Fruit fly (Drosophila melanogaster): Measurements from ENCODE around the gene Past1.

Gene Past1

dm6 chr3R:12704861-12705260, 7.7 kb downstream of the Past1 start, which contains the start of gene CG12279:
CG12279 (plus strand) TSS chr3R:12705094.
- TF ChIP-seq CG8924 (tag; optimal IDR thresholded peaks at IDR 0.05), result no peak
- TF ChIP-seq Dp (GFP tag; optimal IDR thresholded peaks at IDR 0.05), result peak; percentile 53
- TF ChIP-seq Rx (GFP tag; IDR thresholded peaks at IDR 0.05), result no peak
- no peak for TF ChIP-seq B-H1 (GFP tag; IDR thresholded peaks at IDR 0.05)
- no peak for TF ChIP-seq B-H2 (GFP tag; optimal IDR thresholded peaks at IDR 0.05)
- peak; percentile 44; the same call in 1 of the 2 replicates for TF ChIP-seq MBD-R2 (GFP tag; IDR thresholded peaks at IDR 0.05)
- no peak for TF ChIP-seq bab2 (GFP tag; optimal IDR thresholded peaks at IDR 0.05)
- no peak for TF ChIP-seq sug (tag; optimal IDR thresholded peaks at IDR 0.05)
- no peak for TF ChIP-seq wek (GFP tag; optimal IDR thresholded peaks at IDR 0.05)
- no peak for TF ChIP-seq Elba2 (GFP tag; optimal IDR thresholded peaks at IDR 0.05)
- no peak for TF ChIP-seq CG8944 (GFP tag; optimal IDR thresholded peaks at IDR 0.05)
- no peak for TF ChIP-seq al (GFP tag; IDR thresholded peaks at IDR 0.05)
- TF ChIP-seq Myb (GFP tag; optimal IDR thresholded peaks at IDR 0.05), result peak; percentile 85
- TF ChIP-seq Hr39 (optimal IDR thresholded peaks at IDR 0.05), result no peak
- TF ChIP-seq CG9797 (GFP tag; optimal IDR thresholded peaks at IDR 0.05), result peak; percentile 40
- TF ChIP-seq CG30020 (tag; optimal IDR thresholded peaks at IDR 0.05), result no peak
- no peak for TF ChIP-seq CG2889 (GFP tag; IDR thresholded peaks at IDR 0.05)
- no peak for TF ChIP-seq bigmax (GFP tag; optimal IDR thresholded peaks at IDR 0.05)
- TF ChIP-seq unc-4 (GFP tag; IDR thresholded peaks at IDR 0.05; ENCODE audit: partially characterized antibody), result no peak
- no peak for TF ChIP-seq CG1792 (GFP tag; optimal IDR thresholded peaks at IDR 0.05)
- no peak for TF ChIP-seq CG17912 (GFP tag; optimal IDR thresholded peaks at IDR 0.05)
- no peak for TF ChIP-seq CG3065 (GFP tag; optimal IDR thresholded peaks at IDR 0.05)
- TF ChIP-seq Blimp-1 (GFP tag; optimal IDR thresholded peaks at IDR 0.05), result no peak
- no peak for TF ChIP-seq CG17802 (tag; optimal IDR thresholded peaks at IDR 0.05)
- no peak for TF ChIP-seq PHDP (tag; optimal IDR thresholded peaks at IDR 0.05)
- peak; percentile 59 for TF ChIP-seq E2f2 (GFP tag; IDR thresholded peaks at IDR 0.05)
- no peak for TF ChIP-seq Doc2 (GFP tag; IDR thresholded peaks at IDR 0.05)
- TF ChIP-seq pzg (GFP tag; optimal IDR thresholded peaks at IDR 0.05), result peak; percentile 34
- no peak for TF ChIP-seq fd96Cb (tag; optimal IDR thresholded peaks at IDR 0.05)
- no peak for TF ChIP-seq CG8089 (GFP tag; optimal IDR thresholded peaks at IDR 0.05)
- peak; percentile 68 for TF ChIP-seq gfzf (GFP tag; optimal IDR thresholded peaks at IDR 0.05)
- TF ChIP-seq CG13296 (GFP tag; optimal IDR thresholded peaks at IDR 0.05), result no peak
- no peak for TF ChIP-seq CG14860 (GFP tag; IDR thresholded peaks at IDR 0.05; ENCODE audit: partially characterized antibody)
- no peak for TF ChIP-seq lmd (GFP tag; IDR thresholded peaks at IDR 0.05)
- no peak for TF ChIP-seq CG11456 (GFP tag; IDR thresholded peaks at IDR 0.05)
- TF ChIP-seq CG34224 (GFP tag; IDR thresholded peaks at IDR 0.05; ENCODE audit: partially characterized antibody), result no peak
- no peak for TF ChIP-seq Usf (GFP tag; optimal IDR thresholded peaks at IDR 0.05)
- no peak for TF ChIP-seq CG10543 (GFP tag; optimal IDR thresholded peaks at IDR 0.05)
- TF ChIP-seq HmgZ (tag; optimal IDR thresholded peaks at IDR 0.05), result no peak
- TF ChIP-seq stwl (tag; optimal IDR thresholded peaks at IDR 0.05), result peak; percentile 5
- TF ChIP-seq Opbp (GFP tag; IDR thresholded peaks at IDR 0.05; ENCODE audit: partially characterized antibody), result no peak
- no peak for TF ChIP-seq CG7271 (tag; optimal IDR thresholded peaks at IDR 0.05)
- no peak for TF ChIP-seq CG1529 (GFP tag; optimal IDR thresholded peaks at IDR 0.05)

Data from whole organism, embryonic.